Fruit fly (Drosophila melanogaster) whole organism, embryonic: ENCODE results near the gene Wdr59.

ENCODE experiments used
- Ada2b ChIP-seq: fragments of 200-800 bp; sonication (Bioruptor generic); IDR thresholded peaks from 2 replicates; pipeline ENCODE4 v1.3.6; 2022; ENCODE audit warnings: missing biosample characterization, missing genetic modification characterization
- B-H2 ChIP-seq: fragments of 200-800 bp; sonication (Bioruptor generic); optimal IDR thresholded peaks from 2 replicates; lab custom pipeline; 2018; ENCODE audit warnings: missing biosample characterization, mild to moderate bottlenecking, missing genetic modification characterization
- CG10462 ChIP-seq: fragments of 200-800 bp; sonication (Bioruptor generic); optimal IDR thresholded peaks from 2 replicates; lab custom pipeline; 2016; ENCODE audit warnings: missing biosample characterization, missing genetic modification characterization
- CG10543 ChIP-seq: fragments of 200-800 bp; sonication (Bioruptor generic); optimal IDR thresholded peaks from 3 replicates; lab custom pipeline; 2017; ENCODE audit warnings: missing biosample characterization, mild to moderate bottlenecking, missing genetic modification characterization, moderate library complexity
- CG10959 ChIP-seq: fragments of 200-800 bp; sonication (Bioruptor generic); IDR thresholded peaks from 2 replicates; pipeline ENCODE4 v1.3.6; 2022; ENCODE audit warnings: missing biosample characterization, missing genetic modification characterization
- CG12769 ChIP-seq: fragments of 200-800 bp; sonication (Bioruptor generic); optimal IDR thresholded peaks from 2 replicates; lab custom pipeline; 2019; ENCODE audit warnings: missing biosample characterization, mild to moderate bottlenecking, missing genetic modification characterization, moderate library complexity
- CG14667 ChIP-seq: fragments of 200-800 bp; sonication (Bioruptor generic); IDR thresholded peaks from 2 replicates; pipeline ENCODE4 v1.3.6; 2022; ENCODE audit warnings: missing biosample characterization, missing genetic modification characterization
- CG1603 ChIP-seq: fragments of 200-800 bp; sonication (Bioruptor generic); optimal IDR thresholded peaks from 2 replicates; lab custom pipeline; 2019; ENCODE audit warnings: missing biosample characterization, mild to moderate bottlenecking, missing genetic modification characterization, moderate library complexity
- CG17361 ChIP-seq: fragments of 200-800 bp; sonication (Bioruptor generic); IDR thresholded peaks from 3 replicates; pipeline ENCODE4 v1.3.6; 2022; ENCODE audit warnings: missing biosample characterization, missing genetic modification characterization
- CG17385 ChIP-seq: fragments of 200-800 bp; sonication (Bioruptor generic); optimal IDR thresholded peaks from 3 replicates; lab custom pipeline; 2018; ENCODE audit warnings: missing biosample characterization, mild to moderate bottlenecking, missing genetic modification characterization
- CG2678 ChIP-seq: fragments of 200-800 bp; sonication (Bioruptor generic); optimal IDR thresholded peaks from 3 replicates; lab custom pipeline; 2019; ENCODE audit warnings: missing biosample characterization, mild to moderate bottlenecking, missing genetic modification characterization, moderate library complexity
- CG33557 ChIP-seq: fragments of 200-800 bp; sonication (Bioruptor generic); optimal IDR thresholded peaks from 2 replicates; lab custom pipeline; 2019; ENCODE audit warnings: missing biosample characterization, mild to moderate bottlenecking, missing genetic modification characterization, moderate library complexity
- CG34224 ChIP-seq: fragments of 200-800 bp; sonication (Bioruptor generic); IDR thresholded peaks from 3 replicates; pipeline ENCODE4 v1.3.6; 2022; ENCODE audit warnings: missing biosample characterization, missing genetic modification characterization; ENCODE audit not compliant: partially characterized antibody
- CG3838 ChIP-seq: fragments of 200-800 bp; sonication (Bioruptor generic); optimal IDR thresholded peaks from 3 replicates; lab custom pipeline; 2016; ENCODE audit warnings: missing biosample characterization, missing genetic modification characterization
- CG4282 ChIP-seq: fragments of 200-800 bp; sonication (Bioruptor generic); optimal IDR thresholded peaks from 2 replicates; lab custom pipeline; 2016; ENCODE audit warnings: missing biosample characterization, missing genetic modification characterization
- CG4730 ChIP-seq: fragments of 200-800 bp; sonication (Bioruptor generic); IDR thresholded peaks from 2 replicates; pipeline ENCODE4 v1.3.6; 2022; ENCODE audit warnings: missing biosample characterization, missing genetic modification characterization
- CG6791 ChIP-seq: fragments of 200-800 bp; sonication (Bioruptor generic); IDR thresholded peaks from 3 replicates; pipeline ENCODE4 v1.3.6; 2022; ENCODE audit warnings: missing biosample characterization, missing genetic modification characterization; ENCODE audit not compliant: partially characterized antibody
- CG7271 ChIP-seq: fragments of 200-800 bp; sonication (Bioruptor generic); optimal IDR thresholded peaks from 2 replicates; lab custom pipeline; 2018; ENCODE audit warnings: missing biosample characterization, mild to moderate bottlenecking, missing genetic modification characterization, moderate library complexity
- CG7987 ChIP-seq: fragments of 200-800 bp; sonication (Bioruptor generic); optimal IDR thresholded peaks from 2 replicates; lab custom pipeline; 2018; ENCODE audit warnings: missing biosample characterization, mild to moderate bottlenecking, missing genetic modification characterization, moderate library complexity
- CHES-1-like ChIP-seq: fragments of 200-800 bp; sonication (Bioruptor generic); optimal IDR thresholded peaks from 2 replicates; lab custom pipeline; 2016; ENCODE audit warnings: missing biosample characterization, missing genetic modification characterization
- D19B ChIP-seq: fragments of 200-800 bp; sonication (Bioruptor generic); optimal IDR thresholded peaks from 2 replicates; lab custom pipeline; 2017; ENCODE audit warnings: missing biosample characterization, mild to moderate bottlenecking, missing genetic modification characterization
- Dfd ChIP-seq, 2 experiments: fragments of >200 bp; optimal IDR thresholded peaks; 2 replicates each; lab custom pipeline; 2017; ENCODE audit warnings: missing biosample characterization in 2 of 2, missing genetic modification characterization in 2 of 2
- Dp ChIP-seq: fragments of 200-800 bp; sonication (Bioruptor generic); optimal IDR thresholded peaks from 2 replicates; lab custom pipeline; 2018; ENCODE audit warnings: missing biosample characterization, mild to moderate bottlenecking, missing genetic modification characterization, moderate library complexity
- Hmr ChIP-seq: fragments of 200-800 bp; sonication (Bioruptor generic); optimal IDR thresholded peaks from 3 replicates; lab custom pipeline; 2017; ENCODE audit warnings: mild to moderate bottlenecking, missing biosample characterization, missing genetic modification reagents, missing genetic modification characterization
- Hr39 ChIP-seq: fragments of >200 bp; optimal IDR thresholded peaks from 2 replicates; lab custom pipeline; 2017
- MBD-R2 ChIP-seq: fragments of 200-800 bp; sonication (Bioruptor generic); IDR thresholded peaks from 2 replicates; pipeline ENCODE4 v1.3.6; 2022; ENCODE audit warnings: missing biosample characterization, missing genetic modification characterization
- Opbp ChIP-seq: fragments of 200-800 bp; sonication (Bioruptor generic); IDR thresholded peaks from 3 replicates; pipeline ENCODE4 v1.3.6; 2022; ENCODE audit warnings: missing biosample characterization, missing genetic modification characterization; ENCODE audit not compliant: partially characterized antibody
- Optix ChIP-seq: fragments of 200-800 bp; sonication (Bioruptor generic); IDR thresholded peaks from 3 replicates; pipeline ENCODE4 v1.3.6; 2022; ENCODE audit warnings: missing biosample characterization, missing genetic modification characterization
- Six4 ChIP-seq: fragments of 200-800 bp; sonication (Bioruptor generic); optimal IDR thresholded peaks from 2 replicates; lab custom pipeline; 2016; ENCODE audit warnings: missing biosample characterization, missing genetic modification characterization
- Sry-δ ChIP-seq: fragments of 200-800 bp; sonication (Bioruptor generic); optimal IDR thresholded peaks from 2 replicates; lab custom pipeline; 2016; ENCODE audit warnings: missing biosample characterization, missing genetic modification characterization
- Vsx1 ChIP-seq: fragments of 200-800 bp; sonication (Bioruptor generic); optimal IDR thresholded peaks from 2 replicates; lab custom pipeline; 2017; ENCODE audit warnings: missing biosample characterization, mild to moderate bottlenecking, missing genetic modification characterization, missing genetic modification reagents
- Xbp1 ChIP-seq: fragments of 200-800 bp; sonication (Bioruptor generic); optimal IDR thresholded peaks from 3 replicates; lab custom pipeline; 2016; ENCODE audit warnings: missing biosample characterization, mild to moderate bottlenecking, missing genetic modification characterization
- ap ChIP-seq: fragments of 200-800 bp; sonication (Bioruptor generic); IDR thresholded peaks from 2 replicates; pipeline ENCODE4 v1.3.6; 2022; ENCODE audit warnings: missing biosample characterization, missing genetic modification characterization
- bsh ChIP-seq, 2 experiments: fragments of 200-800 bp; sonication (Bioruptor generic); optimal IDR thresholded peaks; 2 replicates each; lab custom pipeline; 2017 to 2018; ENCODE audit warnings: mild to moderate bottlenecking in 2 of 2, missing biosample characterization in 2 of 2, missing genetic modification characterization in 2 of 2, moderate library complexity in 1 of 2
- cas ChIP-seq: fragments of 200-800 bp; sonication (Bioruptor generic); IDR thresholded peaks from 2 replicates; pipeline ENCODE4 v1.3.6; 2022; ENCODE audit warnings: missing biosample characterization, missing genetic modification characterization
- chn ChIP-seq: fragments of 200-800 bp; sonication (Bioruptor generic); optimal IDR thresholded peaks from 2 replicates; lab custom pipeline; 2016; ENCODE audit warnings: missing biosample characterization, missing genetic modification characterization
- dm ChIP-seq: fragments of 200-800 bp; sonication (Bioruptor generic); optimal IDR thresholded peaks from 3 replicates; lab custom pipeline; 2016; ENCODE audit warnings: missing biosample characterization, missing genetic modification characterization
- eve ChIP-seq, 2 experiments: fragments of >200 bp; optimal IDR thresholded peaks; 2 replicates each; lab custom pipeline; 2017; ENCODE audit warnings: missing biosample characterization in 2 of 2, missing genetic modification characterization in 2 of 2
- exex ChIP-seq: fragments of 200-800 bp; sonication (Bioruptor generic); optimal IDR thresholded peaks from 4 replicates; lab custom pipeline; 2018; ENCODE audit warnings: missing biosample characterization, mild to moderate bottlenecking, missing genetic modification characterization, moderate library complexity
- fd96Cb ChIP-seq: fragments of 200-800 bp; sonication (Bioruptor generic); optimal IDR thresholded peaks from 2 replicates; lab custom pipeline; 2018; ENCODE audit warnings: missing biosample characterization, mild to moderate bottlenecking, missing genetic modification characterization, moderate library complexity
- gsb-n ChIP-seq: fragments of 200-800 bp; sonication (Bioruptor generic); optimal IDR thresholded peaks from 3 replicates; lab custom pipeline; 2018; ENCODE audit warnings: missing biosample characterization, mild to moderate bottlenecking, missing genetic modification characterization
- her ChIP-seq: fragments of 200-800 bp; sonication (Bioruptor generic); optimal IDR thresholded peaks from 2 replicates; lab custom pipeline; 2016; ENCODE audit warnings: missing biosample characterization, missing genetic modification characterization
- inv ChIP-seq: fragments of 200-800 bp; sonication (Bioruptor generic); IDR thresholded peaks from 2 replicates; pipeline ENCODE4 v1.3.6; 2022; ENCODE audit warnings: missing biosample characterization, missing genetic modification characterization; ENCODE audit not compliant: partially characterized antibody
- lola ChIP-seq, 3 experiments: fragments of >200 bp in 2 of 3; fragments of 200-800 bp in 1 of 3; sonication (Bioruptor generic) in 1 of 3; optimal IDR thresholded peaks; 2 replicates each; lab custom pipeline; 2017 to 2019; ENCODE audit warnings: missing biosample characterization in 3 of 3, missing genetic modification characterization in 3 of 3, mild to moderate bottlenecking in 1 of 3, moderate library complexity in 1 of 3
- nerfin-1 ChIP-seq: fragments of 200-800 bp; sonication (Bioruptor generic); optimal IDR thresholded peaks from 3 replicates; lab custom pipeline; 2019; ENCODE audit warnings: missing biosample characterization, mild to moderate bottlenecking, missing genetic modification characterization, moderate library complexity
- peb ChIP-seq: fragments of 200-800 bp; sonication (Bioruptor generic); IDR thresholded peaks from 2 replicates; pipeline ENCODE4 v1.3.6; 2022; ENCODE audit warnings: missing biosample characterization, missing genetic modification characterization
- pnt ChIP-seq: fragments of 200-800 bp; sonication (Bioruptor generic); optimal IDR thresholded peaks from 3 replicates; lab custom pipeline; 2016; ENCODE audit warnings: missing biosample characterization, missing genetic modification characterization
- ranshi ChIP-seq: fragments of 200-800 bp; sonication (Bioruptor generic); IDR thresholded peaks from 2 replicates; pipeline ENCODE4 v1.3.6; 2022; ENCODE audit warnings: missing biosample characterization, missing genetic modification characterization
- seq ChIP-seq: fragments of 200-800 bp; sonication (Bioruptor generic); IDR thresholded peaks from 2 replicates; pipeline ENCODE4 v1.3.6; 2022; ENCODE audit warnings: missing biosample characterization, missing genetic modification characterization
- sim ChIP-seq: fragments of 200-800 bp; sonication (Bioruptor generic); IDR thresholded peaks from 2 replicates; pipeline ENCODE4 v1.3.6; 2022; ENCODE audit warnings: missing biosample characterization, missing genetic modification characterization
- sug ChIP-seq: fragments of 200-800 bp; optimal IDR thresholded peaks from 2 replicates; lab custom pipeline; 2019; ENCODE audit warnings: missing biosample characterization, mild to moderate bottlenecking, missing genetic modification characterization, moderate library complexity
- yki ChIP-seq: fragments of >200 bp; optimal IDR thresholded peaks from 3 replicates; lab custom pipeline; 2018

The Wdr59 gene

dm6 chr2L:11091111-11091510 lies at the start of gene Wdr59 (continued):
- TF ChIP-seq peb (no peak), inv (GFP tag; lab: Robert Waterston, UW) (peak; percentile 60), sug (no peak), Dfd (GFP tag; optimal IDR thresholded peaks at IDR 0.05; lab: Kevin White, UChicago) (no peak), Vsx1 (no peak), Sry-δ (GFP tag; lab: Kevin White, UChicago) (peak; percentile 50), CG1603 (no peak), Hmr (GFP tag; lab: Kevin White, UChicago) (no peak), ranshi (0 out of 2 replicates have a peak, but pooled peaks have one; percentile 17), seq (GFP tag; lab: Robert Waterston, UW) (no peak), CG34224 (GFP tag; lab: Robert Waterston, UW) (peak; percentile 72; the same call in 2 of the 3 replicates), dm (GFP tag; lab: Kevin White, UChicago) (no peak), B-H2 (GFP tag; lab: Kevin White, UChicago) (no peak), Hr39 (lab: Kevin White, UChicago) (no peak), CG10462 (GFP tag; lab: Kevin White, UChicago) (no peak), CG2678 (no peak), CG7987 (no peak), fd96Cb (tag; lab: Kevin White, UChicago) (peak; percentile 14), chn (GFP tag; lab: Kevin White, UChicago) (no peak), CG10959 (GFP tag; lab: Robert Waterston, UW) (no peak), cas (no peak), CG10543 (GFP tag; lab: Kevin White, UChicago) (no peak), sim (GFP tag; lab: Robert Waterston, UW) (no peak), her (GFP tag; lab: Kevin White, UChicago) (no peak), CHES-1-like (no peak), eve (GFP tag; optimal IDR thresholded peaks at IDR 0.05; lab: Kevin White, UChicago) (no peak), Xbp1 (GFP tag; lab: Kevin White, UChicago) (peak; percentile 59), nerfin-1 (tag; lab: Kevin White, UChicago) (no peak), gsb-n (tag; lab: Kevin White, UChicago) (no peak), D19B (GFP tag; lab: Kevin White, UChicago) (no peak), CG7271 (tag; lab: Kevin White, UChicago) (no peak), CG3838 (no peak), ap (no peak), pnt (GFP tag; lab: Kevin White, UChicago) (no peak), lola (GFP tag; optimal IDR thresholded peaks at IDR 0.05; lab: Kevin White, UChicago) (peak in 1 of 3 experiments; percentile 59), CG14667 (GFP tag; lab: Robert Waterston, UW) (no peak), CG17361 (GFP tag; lab: Robert Waterston, UW) (no peak), Dp (peak; percentile 90), CG4730 (no peak), CG12769 (no peak), yki (lab: Kevin White, UChicago) (no peak), Opbp (GFP tag; lab: Robert Waterston, UW) (peak; percentile 25; the same call in 1 of the 3 replicates), MBD-R2 (peak; percentile 49; the same call in 1 of the 2 replicates), Optix (no peak), CG6791 (peak; percentile 48; the same call in 1 of the 3 replicates), Six4 (GFP tag; lab: Kevin White, UChicago) (peak; percentile 47), CG4282 (no peak), exex (tag; lab: Kevin White, UChicago) (no peak), CG17385 (GFP tag; lab: Kevin White, UChicago) (no peak), CG33557 (no peak), Ada2b (GFP tag; lab: Robert Waterston, UW) (no peak), bsh (GFP tag; optimal IDR thresholded peaks at IDR 0.05; lab: Kevin White, UChicago) (no peak)
